Fruit fly (Drosophila melanogaster) whole organism, embryonic: ENCODE measurements around the gene CG14100.

Experiments used
- Adf1 ChIP-seq: fragments of 200-800 bp; sonication (Bioruptor generic); IDR thresholded peaks from 2 replicates; pipeline ENCODE4 v1.3.6; 2022; ENCODE audit warnings: missing biosample characterization, missing genetic modification characterization
- Asciz ChIP-seq: fragments of 200-800 bp; sonication (Bioruptor generic); optimal IDR thresholded peaks from 2 replicates; lab custom pipeline; 2017; ENCODE audit warnings: missing biosample characterization, mild to moderate bottlenecking, missing genetic modification characterization, missing genetic modification reagents
- Atf-2 ChIP-seq: fragments of 200-800 bp; sonication (Bioruptor generic); optimal IDR thresholded peaks from 2 replicates; lab custom pipeline; 2016; ENCODE audit warnings: missing biosample characterization, missing genetic modification characterization
- CG10366 ChIP-seq: fragments of 200-800 bp; sonication (Bioruptor generic); IDR thresholded peaks from 2 replicates; pipeline ENCODE4 v1.3.6; 2022; ENCODE audit warnings: missing biosample characterization, missing genetic modification characterization
- CG12155 ChIP-seq: fragments of 200-800 bp; sonication (Bioruptor generic); optimal IDR thresholded peaks from 3 replicates; lab custom pipeline; 2016; ENCODE audit warnings: missing biosample characterization, missing genetic modification characterization
- CG12942 ChIP-seq: fragments of 200-800 bp; sonication (Bioruptor generic); optimal IDR thresholded peaks from 3 replicates; lab custom pipeline; 2016; ENCODE audit warnings: missing biosample characterization, missing genetic modification characterization
- CG13624 ChIP-seq: fragments of 200-800 bp; sonication (Bioruptor generic); optimal IDR thresholded peaks from 2 replicates; lab custom pipeline; 2016; ENCODE audit warnings: missing biosample characterization, missing genetic modification characterization
- CG17359 ChIP-seq: fragments of 200-800 bp; sonication (Bioruptor generic); optimal IDR thresholded peaks from 3 replicates; lab custom pipeline; 2018; ENCODE audit warnings: missing biosample characterization, mild to moderate bottlenecking, missing genetic modification characterization, moderate library complexity
- CG17361 ChIP-seq: fragments of 200-800 bp; sonication (Bioruptor generic); IDR thresholded peaks from 3 replicates; pipeline ENCODE4 v1.3.6; 2022; ENCODE audit warnings: missing biosample characterization, missing genetic modification characterization
- CG17802 ChIP-seq: fragments of 200-800 bp; sonication (Bioruptor generic); optimal IDR thresholded peaks from 2 replicates; lab custom pipeline; 2018; ENCODE audit warnings: missing biosample characterization, mild to moderate bottlenecking, missing genetic modification characterization, moderate library complexity
- CG2116 ChIP-seq: fragments of 200-800 bp; sonication (Bioruptor generic); optimal IDR thresholded peaks from 3 replicates; lab custom pipeline; 2018; ENCODE audit warnings: missing biosample characterization, mild to moderate bottlenecking, missing genetic modification characterization
- CG2120 ChIP-seq: fragments of 200-800 bp; sonication (Bioruptor generic); optimal IDR thresholded peaks from 3 replicates; lab custom pipeline; 2016; ENCODE audit warnings: missing biosample characterization, missing genetic modification characterization
- CG30431 ChIP-seq: fragments of 200-800 bp; sonication (Bioruptor generic); optimal IDR thresholded peaks from 2 replicates; lab custom pipeline; 2017; ENCODE audit warnings: missing biosample characterization, missing genetic modification characterization
- CG3065 ChIP-seq: fragments of 200-800 bp; sonication (Bioruptor generic); optimal IDR thresholded peaks from 2 replicates; lab custom pipeline; 2016; ENCODE audit warnings: missing biosample characterization, missing genetic modification characterization
- CG3847 ChIP-seq: fragments of 200-800 bp; sonication (Bioruptor generic); IDR thresholded peaks from 2 replicates; pipeline ENCODE4 v1.3.6; 2022; ENCODE audit warnings: missing biosample characterization, missing genetic modification characterization
- CG4424 ChIP-seq: fragments of 200-800 bp; sonication (Bioruptor generic); optimal IDR thresholded peaks from 3 replicates; lab custom pipeline; 2016; ENCODE audit warnings: missing biosample characterization, missing genetic modification characterization
- CG4820 ChIP-seq: fragments of 200-800 bp; sonication (Bioruptor generic); optimal IDR thresholded peaks from 3 replicates; lab custom pipeline; 2016; ENCODE audit warnings: missing biosample characterization, missing genetic modification characterization
- CG6689 ChIP-seq: fragments of 200-800 bp; sonication (Bioruptor generic); IDR thresholded peaks from 2 replicates; pipeline ENCODE4 v1.3.6; 2022; ENCODE audit warnings: missing biosample characterization, missing genetic modification characterization
- CG7357 ChIP-seq: fragments of 200-800 bp; sonication (Bioruptor generic); IDR thresholded peaks from 3 replicates; pipeline ENCODE4 v1.3.6; 2022; ENCODE audit warnings: missing biosample characterization, missing genetic modification characterization
- CG8290 ChIP-seq, 3 experiments: fragments of 200-800 bp; sonication (Bioruptor generic); optimal IDR thresholded peaks; 2 replicates each; lab custom pipeline; 2016 to 2019; ENCODE audit warnings: missing biosample characterization in 3 of 3, missing genetic modification characterization in 3 of 3, mild to moderate bottlenecking in 2 of 3, moderate library complexity in 1 of 3
- CG9727 ChIP-seq: fragments of 200-800 bp; sonication (Bioruptor generic); optimal IDR thresholded peaks from 3 replicates; lab custom pipeline; 2017; ENCODE audit warnings: missing biosample characterization, mild to moderate bottlenecking, missing genetic modification characterization
- D19A ChIP-seq: fragments of 200-800 bp; optimal IDR thresholded peaks from 3 replicates; lab custom pipeline; 2019; ENCODE audit warnings: missing biosample characterization, mild to moderate bottlenecking, missing genetic modification characterization, moderate library complexity
- Doc2 ChIP-seq: fragments of 200-800 bp; sonication (Bioruptor generic); IDR thresholded peaks from 2 replicates; pipeline ENCODE4 v1.3.6; 2022; ENCODE audit warnings: missing biosample characterization, missing genetic modification characterization
- Fer2 ChIP-seq: fragments of 200-800 bp; sonication (Bioruptor generic); optimal IDR thresholded peaks from 2 replicates; lab custom pipeline; 2018; ENCODE audit warnings: missing biosample characterization, mild to moderate bottlenecking, missing genetic modification characterization, moderate library complexity
- Gug ChIP-seq: fragments of 200-800 bp; sonication (Bioruptor generic); IDR thresholded peaks from 4 replicates; pipeline ENCODE4 v1.3.6; 2022; ENCODE audit warnings: missing biosample characterization, missing genetic modification characterization
- HLH3B ChIP-seq: fragments of 200-800 bp; sonication (Bioruptor generic); IDR thresholded peaks from 2 replicates; pipeline ENCODE4 v1.3.6; 2022; ENCODE audit warnings: missing biosample characterization, missing genetic modification characterization
- HmgD ChIP-seq: fragments of 200-800 bp; sonication (Bioruptor generic); optimal IDR thresholded peaks from 3 replicates; lab custom pipeline; 2016; ENCODE audit warnings: missing biosample characterization, missing genetic modification characterization
- Mad ChIP-seq: fragments of 200-800 bp; sonication (Bioruptor generic); optimal IDR thresholded peaks from 2 replicates; lab custom pipeline; 2016; ENCODE audit warnings: missing biosample characterization, missing genetic modification characterization
- Poxn ChIP-seq: fragments of 200-800 bp; sonication (Bioruptor generic); IDR thresholded peaks from 2 replicates; pipeline ENCODE4 v1.3.6; 2022; ENCODE audit warnings: missing biosample characterization, missing genetic modification characterization
- al ChIP-seq: fragments of 200-800 bp; sonication (Bioruptor generic); IDR thresholded peaks from 2 replicates; pipeline ENCODE4 v1.3.6; 2022; ENCODE audit warnings: missing biosample characterization, missing genetic modification characterization
- bbx ChIP-seq: fragments of 200-800 bp; sonication (Bioruptor generic); IDR thresholded peaks from 2 replicates; pipeline ENCODE4 v1.3.6; 2022; ENCODE audit warnings: missing biosample characterization, missing genetic modification characterization; ENCODE audit not compliant: partially characterized antibody
- chn ChIP-seq: fragments of 200-800 bp; sonication (Bioruptor generic); optimal IDR thresholded peaks from 2 replicates; lab custom pipeline; 2016; ENCODE audit warnings: missing biosample characterization, missing genetic modification characterization
- da ChIP-seq: fragments of 200-800 bp; sonication (Bioruptor generic); optimal IDR thresholded peaks from 2 replicates; lab custom pipeline; 2016; ENCODE audit warnings: missing biosample characterization, missing genetic modification characterization
- dmrt99B ChIP-seq: fragments of 200-800 bp; sonication (Bioruptor generic); optimal IDR thresholded peaks from 2 replicates; lab custom pipeline; 2018; ENCODE audit warnings: missing biosample characterization, mild to moderate bottlenecking, missing genetic modification characterization, moderate library complexity
- eyg ChIP-seq: fragments of 200-800 bp; sonication (Bioruptor generic); optimal IDR thresholded peaks from 3 replicates; lab custom pipeline; 2016; ENCODE audit warnings: missing biosample characterization, missing genetic modification characterization
- gce ChIP-seq: fragments of 200-800 bp; sonication (Bioruptor generic); IDR thresholded peaks from 3 replicates; pipeline ENCODE4 v1.3.6; 2022; ENCODE audit warnings: missing biosample characterization, missing genetic modification characterization
- grn ChIP-seq: fragments of 200-800 bp; sonication (Bioruptor generic); optimal IDR thresholded peaks from 3 replicates; lab custom pipeline; 2017; ENCODE audit warnings: missing biosample characterization, missing genetic modification characterization
- gsb-n ChIP-seq: fragments of 200-800 bp; sonication (Bioruptor generic); optimal IDR thresholded peaks from 3 replicates; lab custom pipeline; 2018; ENCODE audit warnings: missing biosample characterization, mild to moderate bottlenecking, missing genetic modification characterization
- hbn ChIP-seq: fragments of 200-800 bp; sonication (Bioruptor generic); IDR thresholded peaks from 2 replicates; pipeline ENCODE4 v1.3.6; 2022; ENCODE audit warnings: missing biosample characterization, missing genetic modification characterization; ENCODE audit not compliant: partially characterized antibody
- jumu ChIP-seq: fragments of 200-800 bp; sonication (Bioruptor generic); optimal IDR thresholded peaks from 3 replicates; lab custom pipeline; 2016; ENCODE audit warnings: missing biosample characterization, missing genetic modification characterization
- knrl ChIP-seq: fragments of 200-800 bp; sonication (Bioruptor generic); IDR thresholded peaks from 3 replicates; pipeline ENCODE4 v1.3.6; 2022; ENCODE audit warnings: missing biosample characterization, missing genetic modification characterization; ENCODE audit not compliant: partially characterized antibody
- mirr ChIP-seq: fragments of 200-800 bp; sonication (Bioruptor generic); optimal IDR thresholded peaks from 3 replicates; lab custom pipeline; 2018; ENCODE audit warnings: missing biosample characterization, mild to moderate bottlenecking, missing genetic modification characterization
- pita ChIP-seq: fragments of 200-800 bp; sonication (Bioruptor generic); optimal IDR thresholded peaks from 2 replicates; lab custom pipeline; 2017; ENCODE audit warnings: missing biosample characterization, mild to moderate bottlenecking, missing genetic modification characterization
- row ChIP-seq: fragments of 200-800 bp; sonication (Bioruptor generic); IDR thresholded peaks from 3 replicates; pipeline ENCODE4 v1.3.6; 2022; ENCODE audit warnings: missing biosample characterization, missing genetic modification characterization
- sd ChIP-seq: fragments of 200-800 bp; sonication (Bioruptor generic); optimal IDR thresholded peaks from 3 replicates; lab custom pipeline; 2018; ENCODE audit warnings: missing biosample characterization, mild to moderate bottlenecking, missing genetic modification characterization, moderate library complexity
- slou ChIP-seq: fragments of 200-800 bp; sonication (Bioruptor generic); optimal IDR thresholded peaks from 3 replicates; lab custom pipeline; 2016; ENCODE audit warnings: missing biosample characterization, missing genetic modification characterization
- tgo ChIP-seq: fragments of 200-800 bp; sonication (Bioruptor generic); IDR thresholded peaks from 3 replicates; pipeline ENCODE4 v1.3.6; 2022; ENCODE audit warnings: missing biosample characterization, missing genetic modification characterization
- toy ChIP-seq: fragments of 200-800 bp; sonication (Bioruptor generic); IDR thresholded peaks from 2 replicates; pipeline ENCODE4 v1.3.6; 2022; ENCODE audit warnings: missing biosample characterization, missing genetic modification characterization
- trem ChIP-seq: fragments of 200-800 bp; optimal IDR thresholded peaks from 3 replicates; lab custom pipeline; 2019; ENCODE audit warnings: missing biosample characterization, mild to moderate bottlenecking, missing genetic modification characterization, moderate library complexity
- vnd ChIP-seq: fragments of 200-800 bp; sonication (Bioruptor generic); IDR thresholded peaks from 3 replicates; pipeline ENCODE4 v1.3.6; 2022; ENCODE audit warnings: missing biosample characterization, missing genetic modification characterization; ENCODE audit not compliant: partially characterized antibody
- zf30C ChIP-seq: fragments of 200-800 bp; sonication (Bioruptor generic); optimal IDR thresholded peaks from 3 replicates; lab custom pipeline; 2018; ENCODE audit warnings: missing biosample characterization, mild to moderate bottlenecking, missing genetic modification characterization

The CG14100 gene

DNA sequence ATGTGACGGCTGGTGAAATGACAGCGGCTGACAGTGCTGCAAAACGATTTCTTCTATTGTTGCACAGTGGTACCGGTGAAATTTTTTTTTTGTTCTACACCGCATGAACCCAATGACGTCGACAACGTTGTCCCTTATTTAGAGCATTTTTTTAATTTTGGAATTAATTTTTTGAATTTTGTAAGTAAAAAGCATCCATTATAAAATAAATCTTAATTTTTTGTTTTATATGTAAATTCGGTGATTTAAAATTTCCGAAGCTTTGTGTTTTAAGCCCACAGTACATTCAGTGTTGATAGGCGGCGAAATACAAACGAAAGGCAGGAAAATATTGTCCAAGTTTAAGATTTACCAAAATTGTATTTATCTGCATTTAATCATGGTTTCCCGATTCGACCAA lies 21.8 kb upstream of the CG14100 start, which contains the start of the genes Lon and PIG-F (continued):
- TF ChIP-seq CG4820 (GFP tag; lab: Kevin White, UChicago): peak; percentile 99
- TF ChIP-seq Adf1 (GFP tag; lab: Robert Waterston, UW): peak; percentile 88
- peak; percentile 98 for TF ChIP-seq jumu
- peak; percentile 97 for TF ChIP-seq Poxn (GFP tag; lab: Robert Waterston, UW)
- peak; percentile 60 for TF ChIP-seq vnd (GFP tag; lab: Robert Waterston, UW)
- peak; percentile 97 for TF ChIP-seq D19A (tag; lab: Kevin White, UChicago)
- TF ChIP-seq hbn (GFP tag; lab: Robert Waterston, UW): peak; percentile 47; the same call in 1 of the 2 replicates
- TF ChIP-seq CG13624: peak; percentile 98
- peak; percentile 95 for TF ChIP-seq gce (GFP tag; lab: Robert Waterston, UW)
- peak; percentile 99 for TF ChIP-seq CG9727 (GFP tag; lab: Kevin White, UChicago)
- TF ChIP-seq HLH3B (GFP tag; lab: Robert Waterston, UW): peak; percentile 98
- peak; percentile 99 for TF ChIP-seq Asciz
- TF ChIP-seq row (GFP tag; lab: Robert Waterston, UW): peak; percentile 99
- TF ChIP-seq knrl (GFP tag; lab: Robert Waterston, UW): peak; percentile 84
- peak; percentile 94 for TF ChIP-seq eyg
- TF ChIP-seq bbx (GFP tag; lab: Robert Waterston, UW): 0 out of 2 replicates have a peak, but pooled peaks have one; percentile 16
- TF ChIP-seq CG10366 (GFP tag; lab: Robert Waterston, UW): peak; percentile 97
- TF ChIP-seq CG6689 (GFP tag; lab: Robert Waterston, UW): peak; percentile 99
- TF ChIP-seq da (GFP tag; lab: Kevin White, UChicago): peak; percentile 97
- no peak for TF ChIP-seq sd (tag; lab: Kevin White, UChicago)
- TF ChIP-seq trem: peak; percentile 97
- peak; percentile 99 for TF ChIP-seq CG3847 (GFP tag; lab: Robert Waterston, UW)
- TF ChIP-seq CG17361 (GFP tag; lab: Robert Waterston, UW): peak; percentile 100
- peak; percentile 99 for TF ChIP-seq CG2120
- peak; percentile 97 for TF ChIP-seq HmgD (GFP tag; lab: Kevin White, UChicago)
- TF ChIP-seq CG8290 (GFP tag; optimal IDR thresholded peaks at IDR 0.05; lab: Kevin White, UChicago): peak; percentile 99
- TF ChIP-seq CG8290 (tag; optimal IDR thresholded peaks at IDR 0.05; lab: Kevin White, UChicago): peak in 1 of 2 experiments; percentile 98
- TF ChIP-seq zf30C (GFP tag; lab: Kevin White, UChicago): peak; percentile 63
- peak; percentile 98 for TF ChIP-seq CG12155 (GFP tag; lab: Kevin White, UChicago)
- peak; percentile 99 for TF ChIP-seq CG12942 (GFP tag; lab: Kevin White, UChicago)
- peak; percentile 99 for TF ChIP-seq CG30431 (GFP tag; lab: Kevin White, UChicago)
- peak; percentile 92 for TF ChIP-seq CG2116
- peak; percentile 98 for TF ChIP-seq al (GFP tag; lab: Robert Waterston, UW)
- TF ChIP-seq Mad (GFP tag; lab: Kevin White, UChicago): peak; percentile 99
- TF ChIP-seq grn (GFP tag; lab: Kevin White, UChicago): no peak
- TF ChIP-seq Gug (GFP tag; lab: Robert Waterston, UW): peak; percentile 98
- TF ChIP-seq chn: peak; percentile 99
- peak; percentile 99 for TF ChIP-seq slou (GFP tag; lab: Kevin White, UChicago)
- TF ChIP-seq Fer2: peak; percentile 99
- TF ChIP-seq pita: no peak
- peak; percentile 99 for TF ChIP-seq CG3065
- peak; percentile 99 for TF ChIP-seq tgo (GFP tag; lab: Robert Waterston, UW)
- peak; percentile 98 for TF ChIP-seq Atf-2 (GFP tag; lab: Kevin White, UChicago)
- peak; percentile 95 for TF ChIP-seq mirr
- peak; percentile 99 for TF ChIP-seq gsb-n (tag; lab: Kevin White, UChicago)
- peak; percentile 99 for TF ChIP-seq CG17359 (tag; lab: Kevin White, UChicago)
- TF ChIP-seq Doc2 (GFP tag; lab: Robert Waterston, UW): peak; percentile 96
- TF ChIP-seq CG7357 (GFP tag; lab: Robert Waterston, UW): peak; percentile 97
- TF ChIP-seq CG17802 (tag; lab: Kevin White, UChicago): peak; percentile 91
- TF ChIP-seq CG4424 (GFP tag; lab: Kevin White, UChicago): peak; percentile 100
- peak; percentile 99 for TF ChIP-seq dmrt99B (tag; lab: Kevin White, UChicago)
- peak; percentile 96 for TF ChIP-seq toy (GFP tag; lab: Robert Waterston, UW)
